Worm (Caenorhabditis elegans) whole organism, young adult: Measurements from ENCODE around the gene K10H10.7.

Experiments used
- B0019.2 ChIP-seq: fragments of 200-800 bp; sonication (Bioruptor generic); conservative IDR thresholded peaks from 2 replicates; pipeline ENCODE4 v1.3.6; 2022; ENCODE audit warnings: missing genetic modification reagents, missing genetic modification characterization, missing compliant biosample characterization
- B0035.1 ChIP-seq: sonication (generic microtip); optimal IDR thresholded peaks from 2 replicates; lab custom pipeline; 2016; ENCODE audit warnings: missing genetic modification characterization, mild to moderate bottlenecking, missing compliant biosample characterization, missing genotype, missing genetic modification reagents
- C06A6.2 ChIP-seq: fragments of 200-800 bp; sonication (Bioruptor generic); conservative IDR thresholded peaks from 2 replicates; pipeline ENCODE4 v1.3.6; 2022; ENCODE audit warnings: missing genetic modification characterization, missing compliant biosample characterization
- F10E7.11 ChIP-seq: sonication (generic microtip); optimal IDR thresholded peaks from 2 replicates; lab custom pipeline; 2017; ENCODE audit warnings: mild to moderate bottlenecking, missing genetic modification characterization, moderate library complexity, missing compliant biosample characterization
- F39B2.1 ChIP-seq: fragments of 200-800 bp; sonication (Bioruptor generic); IDR thresholded peaks from 2 replicates; pipeline ENCODE4 v1.3.6; 2022; ENCODE audit warnings: missing genetic modification reagents, missing genetic modification characterization, missing compliant biosample characterization
- F49E8.2 ChIP-seq: sonication (generic microtip); optimal IDR thresholded peaks from 3 replicates; lab custom pipeline; 2017; ENCODE audit warnings: missing genetic modification characterization, mild to moderate bottlenecking, missing compliant biosample characterization, antibody characterized with exemption, moderate library complexity; ENCODE audit not compliant: insufficient read depth
- F52B5.7 ChIP-seq: sonication (generic microtip); optimal IDR thresholded peaks from 2 replicates; lab custom pipeline; 2016; ENCODE audit warnings: mild to moderate bottlenecking, missing genetic modification characterization, missing compliant biosample characterization
- K12H6.12 ChIP-seq: fragments of 200-800 bp; sonication (Bioruptor generic); optimal IDR thresholded peaks from 2 replicates; lab custom pipeline; 2018; ENCODE audit warnings: mild to moderate bottlenecking, missing genetic modification characterization, missing compliant biosample characterization
- T07F8.4 ChIP-seq: sonication (generic microtip); optimal IDR thresholded peaks from 2 replicates; lab custom pipeline; 2016; ENCODE audit warnings: mild to moderate bottlenecking, missing genetic modification characterization, moderate library complexity, missing compliant biosample characterization
- T26A5.8 ChIP-seq: sonication (generic microtip); optimal IDR thresholded peaks from 2 replicates; lab custom pipeline; 2016; ENCODE audit warnings: missing genetic modification characterization, missing compliant biosample characterization
- Y53F4B.3 ChIP-seq: fragments of 200-800 bp; sonication (Bioruptor generic); IDR thresholded peaks from 2 replicates; pipeline ENCODE4 v1.3.6; 2022; ENCODE audit warnings: missing genetic modification reagents, missing genetic modification characterization, missing compliant biosample characterization
- Y53G8AR.9 ChIP-seq: fragments of 200-800 bp; sonication (Bioruptor generic); conservative IDR thresholded peaks from 2 replicates; pipeline ENCODE4 v1.3.6; 2022; ENCODE audit warnings: missing genetic modification reagents, missing genetic modification characterization, missing compliant biosample characterization
- Y56A3A.18 ChIP-seq: fragments of 200-800 bp; sonication (Bioruptor generic); IDR thresholded peaks from 2 replicates; pipeline ENCODE4 v1.3.6; 2022; ENCODE audit warnings: missing genetic modification reagents, missing genetic modification characterization, missing compliant biosample characterization
- Y79H2A.3 ChIP-seq: fragments of 200-800 bp; sonication (Bioruptor generic); conservative IDR thresholded peaks from 2 replicates; pipeline ENCODE4 v1.3.6; 2022; ENCODE audit warnings: missing genetic modification reagents, missing genetic modification characterization, missing compliant biosample characterization
- Y95B8A.8 ChIP-seq: fragments of 200-800 bp; sonication (Bioruptor generic); IDR thresholded peaks from 2 replicates; pipeline ENCODE4 v1.3.6; 2022; ENCODE audit warnings: missing genetic modification reagents, missing genetic modification characterization, missing compliant biosample characterization
- ama-1 ChIP-seq, 3 experiments: fragments of 150-350 bp in 1 of 3; sonication (generic microtip) in 2 of 3; optimal IDR thresholded peaks; 2 replicates each; lab custom pipeline; 2014 to 2018; ENCODE audit warnings: missing biosample characterization in 2 of 3, missing genetic modification characterization in 2 of 3, missing genetic modification reagents in 2 of 3
- aptf-2 ChIP-seq: fragments of 200-800 bp; sonication (Bioruptor generic); conservative IDR thresholded peaks from 2 replicates; pipeline ENCODE4 v1.3.6; 2022; ENCODE audit warnings: missing genetic modification reagents, missing genetic modification characterization, missing compliant biosample characterization
- aptf-3 ChIP-seq: fragments of 200-800 bp; sonication (Bioruptor generic); IDR thresholded peaks from 2 replicates; pipeline ENCODE4 v1.3.6; 2022; ENCODE audit warnings: missing genetic modification characterization, missing compliant biosample characterization
- attf-3 ChIP-seq: fragments of 200-800 bp; sonication (Bioruptor generic); conservative IDR thresholded peaks from 2 replicates; pipeline ENCODE4 v1.3.6; 2022; ENCODE audit warnings: missing genetic modification reagents, missing genetic modification characterization, missing compliant biosample characterization
- attf-5 ChIP-seq: fragments of 200-800 bp; sonication (Bioruptor generic); optimal IDR thresholded peaks from 2 replicates; lab custom pipeline; 2018; ENCODE audit warnings: mild to moderate bottlenecking, missing genetic modification characterization, missing compliant biosample characterization
- attf-6 ChIP-seq: fragments of 200-800 bp; sonication (Bioruptor generic); IDR thresholded peaks from 2 replicates; pipeline ENCODE4 v1.3.6; 2022; ENCODE audit warnings: missing genetic modification reagents, missing genetic modification characterization, missing compliant biosample characterization
- ceh-100 ChIP-seq: fragments of 200-800 bp; sonication (Bioruptor generic); IDR thresholded peaks from 2 replicates; pipeline ENCODE4 v1.3.6; 2022; ENCODE audit warnings: missing genetic modification reagents, missing genetic modification characterization, missing compliant biosample characterization
- ceh-27 ChIP-seq: fragments of 200-800 bp; sonication (Bioruptor generic); optimal IDR thresholded peaks from 2 replicates; lab custom pipeline; 2018; ENCODE audit warnings: mild to moderate bottlenecking, missing genetic modification characterization, moderate library complexity, missing compliant biosample characterization
- ceh-40 ChIP-seq: fragments of 200-800 bp; sonication (Bioruptor generic); IDR thresholded peaks from 2 replicates; pipeline ENCODE4 v1.3.6; 2022; ENCODE audit warnings: missing genetic modification characterization, missing compliant biosample characterization
- die-1 ChIP-seq: sonication (generic microtip); optimal IDR thresholded peaks from 2 replicates; lab custom pipeline; 2016; ENCODE audit warnings: missing genotype, mild to moderate bottlenecking, missing genetic modification characterization, missing compliant biosample characterization
- dpff-1 ChIP-seq: sonication (generic microtip); optimal IDR thresholded peaks from 2 replicates; lab custom pipeline; 2017; ENCODE audit warnings: mild to moderate bottlenecking, missing genetic modification characterization, missing compliant biosample characterization
- dpl-1 ChIP-seq: fragments of 150-350 bp; optimal IDR thresholded peaks from 2 replicates; lab custom pipeline; 2014; ENCODE audit warnings: missing biosample characterization, missing genetic modification reagents, missing genetic modification characterization
- egrh-3 ChIP-seq: fragments of 200-800 bp; sonication (Bioruptor generic); IDR thresholded peaks from 2 replicates; pipeline ENCODE4 v1.3.6; 2022; ENCODE audit warnings: missing genetic modification reagents, missing genetic modification characterization, missing compliant biosample characterization
- ets-4 ChIP-seq: fragments of 200-800 bp; sonication (Bioruptor generic); optimal IDR thresholded peaks from 2 replicates; lab custom pipeline; 2018; ENCODE audit warnings: mild to moderate bottlenecking, missing genetic modification characterization, missing compliant biosample characterization
- fkh-3 ChIP-seq: sonication (generic microtip); optimal IDR thresholded peaks from 2 replicates; lab custom pipeline; 2016; ENCODE audit warnings: mild to moderate bottlenecking, missing genetic modification characterization, missing compliant biosample characterization
- him-1 ChIP-seq: sonication (generic microtip); optimal IDR thresholded peaks from 2 replicates; lab custom pipeline; 2016; ENCODE audit warnings: missing genotype, missing genetic modification reagents, missing genetic modification characterization, missing compliant biosample characterization
- hlh-26 ChIP-seq: fragments of 200-800 bp; sonication (Bioruptor generic); conservative IDR thresholded peaks from 2 replicates; pipeline ENCODE4 v1.3.6; 2022; ENCODE audit warnings: missing genetic modification reagents, missing genetic modification characterization, missing compliant biosample characterization
- hsf-1 ChIP-seq: fragments of 200-800 bp; sonication (Bioruptor generic); IDR thresholded peaks from 2 replicates; pipeline ENCODE4 v1.3.6; 2022; ENCODE audit warnings: missing genetic modification reagents, missing genetic modification characterization, missing compliant biosample characterization
- let-526 ChIP-seq: fragments of 200-800 bp; sonication (Bioruptor generic); IDR thresholded peaks from 2 replicates; pipeline ENCODE4 v1.3.6; 2022; ENCODE audit warnings: missing genetic modification reagents, missing genetic modification characterization, missing compliant biosample characterization
- lsl-1 ChIP-seq: fragments of 200-800 bp; sonication (Bioruptor generic); optimal IDR thresholded peaks from 2 replicates; lab custom pipeline; 2018; ENCODE audit warnings: mild to moderate bottlenecking, missing genetic modification characterization, moderate library complexity, missing compliant biosample characterization
- madf-8 ChIP-seq: fragments of 200-800 bp; sonication (Bioruptor generic); conservative IDR thresholded peaks from 2 replicates; pipeline ENCODE4 v1.3.6; 2022; ENCODE audit warnings: missing genetic modification reagents, missing genetic modification characterization, missing compliant biosample characterization
- mcd-1 ChIP-seq: fragments of 200-800 bp; sonication (Bioruptor generic); IDR thresholded peaks from 2 replicates; pipeline ENCODE4 v1.3.6; 2022; ENCODE audit warnings: missing genetic modification reagents, missing genetic modification characterization, missing compliant biosample characterization
- mes-4 ChIP-seq: sonication (generic microtip); optimal IDR thresholded peaks from 2 replicates; lab custom pipeline; 2016; ENCODE audit warnings: missing genotype, missing genetic modification characterization, missing compliant biosample characterization
- nfya-1 ChIP-seq: sonication (generic microtip); optimal IDR thresholded peaks from 2 replicates; lab custom pipeline; 2017; ENCODE audit warnings: antibody characterized with exemption, missing compliant biosample characterization, missing genetic modification characterization, borderline replicate concordance; ENCODE audit not compliant: insufficient read depth
- nfyb-1 ChIP-seq: fragments of 200-800 bp; sonication (Bioruptor generic); IDR thresholded peaks from 2 replicates; pipeline ENCODE4 v1.3.6; 2022; ENCODE audit warnings: missing genetic modification reagents, missing genetic modification characterization, missing compliant biosample characterization
- nhr-90 ChIP-seq: sonication (generic microtip); optimal IDR thresholded peaks from 2 replicates; lab custom pipeline; 2016; ENCODE audit warnings: missing genotype, mild to moderate bottlenecking, missing genetic modification characterization, missing compliant biosample characterization
- pha-4 ChIP-seq: fragments of 150-350 bp; sonication (generic microtip); optimal IDR thresholded peaks from 2 replicates; lab custom pipeline; 2014; ENCODE audit warnings: missing biosample characterization, missing genetic modification reagents, missing genetic modification characterization
- rcor-1 ChIP-seq: fragments of 200-800 bp; sonication (Bioruptor generic); IDR thresholded peaks from 2 replicates; pipeline ENCODE4 v1.3.6; 2022; ENCODE audit warnings: missing genetic modification reagents, missing genetic modification characterization, missing compliant biosample characterization
- sea-2 ChIP-seq: fragments of 200-800 bp; sonication (Bioruptor generic); IDR thresholded peaks from 2 replicates; pipeline ENCODE4 v1.3.6; 2022; ENCODE audit warnings: missing genetic modification characterization, missing compliant biosample characterization
- sptf-2 ChIP-seq: fragments of 200-800 bp; sonication (Bioruptor generic); optimal IDR thresholded peaks from 2 replicates; lab custom pipeline; 2018; ENCODE audit warnings: mild to moderate bottlenecking, missing genetic modification characterization, missing compliant biosample characterization
- tlf-1 ChIP-seq: fragments of 200-800 bp; sonication (Bioruptor generic); optimal IDR thresholded peaks from 2 replicates; lab custom pipeline; 2018; ENCODE audit warnings: mild to moderate bottlenecking, missing genetic modification characterization, missing compliant biosample characterization
- unc-62 ChIP-seq: fragments of 150-350 bp; optimal IDR thresholded peaks from 2 replicates; lab custom pipeline; 2014; ENCODE audit warnings: missing biosample characterization, missing genetic modification reagents, missing genetic modification characterization
- zim-3 ChIP-seq: sonication (generic microtip); optimal IDR thresholded peaks from 2 replicates; lab custom pipeline; 2017; ENCODE audit warnings: mild to moderate bottlenecking, missing genetic modification characterization, moderate library complexity, missing compliant biosample characterization
- ztf-22 ChIP-seq: fragments of 200-800 bp; sonication (Bioruptor generic); optimal IDR thresholded peaks from 2 replicates; lab custom pipeline; 2018; ENCODE audit warnings: mild to moderate bottlenecking, missing genetic modification characterization, moderate library complexity, missing compliant biosample characterization
- ztf-26 ChIP-seq: sonication (generic microtip); optimal IDR thresholded peaks from 2 replicates; lab custom pipeline; 2017; ENCODE audit warnings: missing genetic modification characterization, missing compliant biosample characterization

K10H10.7 gene

DNA sequence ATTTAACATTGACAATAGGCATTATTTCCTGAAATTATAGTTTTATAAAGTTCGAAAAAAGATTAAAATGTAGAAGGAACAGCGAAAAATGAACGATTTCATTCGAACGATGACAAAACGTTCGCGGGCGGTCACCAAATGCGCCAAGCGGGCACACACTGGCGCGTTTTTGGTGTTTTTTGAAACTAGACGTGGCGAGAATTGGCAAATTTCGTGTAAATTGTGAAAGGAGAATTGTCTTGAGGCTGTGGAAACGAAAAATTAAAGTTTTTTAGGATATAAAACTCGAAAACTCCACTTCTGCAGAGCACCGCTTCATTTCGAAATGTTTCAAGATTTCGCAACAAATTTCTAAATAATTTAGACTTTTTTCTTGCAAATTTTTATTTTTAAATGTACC, 18.8 kb downstream of the K10H10.7 start, which contains the start of gene usp-14 (continued):
- TF ChIP-seq unc-62 (GFP tag; lab: Kevin White, UChicago) = no peak
- no peak for TF ChIP-seq aptf-3 (GFP tag; lab: Robert Waterston, UW)
- TF ChIP-seq attf-5 (GFP tag; lab: Kevin White, UChicago) = peak; percentile 74
- TF ChIP-seq ets-4 (GFP tag; lab: Kevin White, UChicago) = no peak
- TF ChIP-seq let-526 (GFP tag; lab: Robert Waterston, UW) = no peak
- TF ChIP-seq aptf-2 = no peak
- TF ChIP-seq ceh-27 (GFP tag; lab: Kevin White, UChicago) = no peak
- TF ChIP-seq ama-1 (optimal IDR thresholded peaks at IDR 0.05; lab: Kevin White, UChicago) = no peak
- TF ChIP-seq ama-1 (GFP tag; optimal IDR thresholded peaks at IDR 0.05; lab: Kevin White, UChicago) = no peak
- TF ChIP-seq lsl-1 (GFP tag; lab: Kevin White, UChicago) = peak; percentile 35
- no peak for TF ChIP-seq F39B2.1 (GFP tag; lab: Robert Waterston, UW)
- TF ChIP-seq ztf-26 = no peak
- TF ChIP-seq mes-4 (tag; lab: Kevin White, UChicago) = no peak
- TF ChIP-seq sea-2 (GFP tag; lab: Robert Waterston, UW) = no peak
- no peak for TF ChIP-seq sptf-2 (GFP tag; lab: Kevin White, UChicago)
- no peak for TF ChIP-seq T07F8.4 (tag; lab: Kevin White, UChicago)
- TF ChIP-seq B0035.1 (tag; lab: Kevin White, UChicago) = no peak
- no peak for TF ChIP-seq Y79H2A.3 (GFP tag; lab: Robert Waterston, UW)
- no peak for TF ChIP-seq B0019.2 (GFP tag; lab: Robert Waterston, UW)
- TF ChIP-seq pha-4 (tag; lab: Kevin White, UChicago) = no peak
- no peak for TF ChIP-seq Y95B8A.8
- TF ChIP-seq hlh-26 = no peak
- no peak for TF ChIP-seq fkh-3
- no peak; the same call in 1 of the 2 replicates for TF ChIP-seq madf-8
- peak; percentile 66 for TF ChIP-seq nfyb-1 (GFP tag; lab: Robert Waterston, UW)
- TF ChIP-seq egrh-3 (GFP tag; lab: Robert Waterston, UW) = no peak
- no peak for TF ChIP-seq zim-3 (tag; lab: Kevin White, UChicago)
- no peak for TF ChIP-seq Y53G8AR.9 (GFP tag; lab: Robert Waterston, UW)
- TF ChIP-seq tlf-1 (GFP tag; lab: Kevin White, UChicago) = peak; percentile 18
- TF ChIP-seq mcd-1 (GFP tag; lab: Robert Waterston, UW) = peak; percentile 78
- TF ChIP-seq die-1 = no peak
- no peak for TF ChIP-seq ztf-22
- no peak for TF ChIP-seq T26A5.8 (tag; lab: Kevin White, UChicago)
- TF ChIP-seq attf-3 (GFP tag; lab: Robert Waterston, UW) = no peak
- TF ChIP-seq F49E8.2 (tag; lab: Kevin White, UChicago) = no peak
- TF ChIP-seq dpl-1 (GFP tag; lab: Kevin White, UChicago) = peak; percentile 53
- no peak for TF ChIP-seq hsf-1 (GFP tag; lab: Robert Waterston, UW)
- TF ChIP-seq dpff-1 = no peak
- no peak for TF ChIP-seq nfya-1 (tag; lab: Kevin White, UChicago)
- TF ChIP-seq Y53F4B.3 (GFP tag; lab: Robert Waterston, UW) = no peak
- peak; percentile 40; the same call in 1 of the 2 replicates for TF ChIP-seq ceh-100 (GFP tag; lab: Robert Waterston, UW)
- no peak for TF ChIP-seq K12H6.12
- TF ChIP-seq ceh-40 (GFP tag; lab: Robert Waterston, UW) = no peak
- no peak for TF ChIP-seq him-1 (tag; lab: Kevin White, UChicago)
- no peak for TF ChIP-seq nhr-90 (tag; lab: Kevin White, UChicago)
- no peak for TF ChIP-seq Y56A3A.18 (GFP tag; lab: Robert Waterston, UW)
- TF ChIP-seq rcor-1 (GFP tag; lab: Robert Waterston, UW) = no peak
- no peak for TF ChIP-seq F10E7.11 (tag; lab: Kevin White, UChicago)
- TF ChIP-seq attf-6 = no peak
- no peak for TF ChIP-seq C06A6.2 (GFP tag; lab: Robert Waterston, UW)
- no peak for TF ChIP-seq F52B5.7
